Fruit fly (Drosophila melanogaster) whole organism, embryonic: ENCODE data around the gene CG14971.

ENCODE experiments used
- CG14014 ChIP-seq: fragments of 200-800 bp; sonication (Bioruptor generic); IDR thresholded peaks from 2 replicates; pipeline ENCODE4 v1.3.6; 2022; ENCODE audit warnings: missing biosample characterization, missing genetic modification characterization
- CG15601 ChIP-seq: fragments of 200-800 bp; sonication (Bioruptor generic); optimal IDR thresholded peaks from 3 replicates; lab custom pipeline; 2019; ENCODE audit warnings: missing biosample characterization, mild to moderate bottlenecking, missing genetic modification characterization, moderate library complexity
- CG1792 ChIP-seq: fragments of 200-800 bp; sonication (Bioruptor generic); optimal IDR thresholded peaks from 2 replicates; lab custom pipeline; 2016; ENCODE audit warnings: missing biosample characterization, missing genetic modification characterization
- CG7987 ChIP-seq: fragments of 200-800 bp; sonication (Bioruptor generic); optimal IDR thresholded peaks from 2 replicates; lab custom pipeline; 2018; ENCODE audit warnings: missing biosample characterization, mild to moderate bottlenecking, missing genetic modification characterization, moderate library complexity
- Doc2 ChIP-seq: fragments of 200-800 bp; sonication (Bioruptor generic); IDR thresholded peaks from 2 replicates; pipeline ENCODE4 v1.3.6; 2022; ENCODE audit warnings: missing biosample characterization, missing genetic modification characterization
- Hey ChIP-seq: fragments of 200-800 bp; sonication (Bioruptor generic); optimal IDR thresholded peaks from 3 replicates; lab custom pipeline; 2018; ENCODE audit warnings: missing biosample characterization, mild to moderate bottlenecking, missing genetic modification characterization
- Sin3A ChIP-seq: fragments of >200 bp; optimal IDR thresholded peaks from 2 replicates; lab custom pipeline; 2018
- Tbp ChIP-seq: fragments of >200 bp; optimal IDR thresholded peaks from 2 replicates; lab custom pipeline; 2018; ENCODE audit warnings: missing biosample characterization, missing genetic modification characterization
- h ChIP-seq: fragments of >200 bp; optimal IDR thresholded peaks from 2 replicates; lab custom pipeline; 2017
- nau ChIP-seq: fragments of 200-800 bp; sonication (Bioruptor generic); optimal IDR thresholded peaks from 3 replicates; lab custom pipeline; 2017; ENCODE audit warnings: missing biosample characterization, mild to moderate bottlenecking, missing genetic modification characterization, missing genetic modification reagents
- rib ChIP-seq: fragments of 200-800 bp; sonication (Bioruptor generic); IDR thresholded peaks from 2 replicates; pipeline ENCODE4 v1.3.6; 2022; ENCODE audit warnings: missing biosample characterization, missing genetic modification characterization
- stwl ChIP-seq: fragments of 200-800 bp; sonication (Bioruptor generic); optimal IDR thresholded peaks from 3 replicates; lab custom pipeline; 2018; ENCODE audit warnings: missing biosample characterization, mild to moderate bottlenecking, missing genetic modification characterization, moderate library complexity
- tio ChIP-seq: fragments of 200-800 bp; sonication (Bioruptor generic); optimal IDR thresholded peaks from 2 replicates; lab custom pipeline; 2017; ENCODE audit warnings: missing biosample characterization, missing genetic modification characterization, inconsistent platforms
- toy ChIP-seq: fragments of 200-800 bp; sonication (Bioruptor generic); IDR thresholded peaks from 2 replicates; pipeline ENCODE4 v1.3.6; 2022; ENCODE audit warnings: missing biosample characterization, missing genetic modification characterization

- TF ChIP-seq CG15601 (no peak), CG7987 (no peak), CG1792 (GFP tag; lab: Kevin White, UChicago) (no peak), Sin3A (lab: Kevin White, UChicago) (no peak), tio (no peak), toy (GFP tag; lab: Robert Waterston, UW) (no peak), Tbp (no peak), Doc2 (no peak), h (lab: Kevin White, UChicago) (no peak), Hey (no peak), CG14014 (GFP tag; lab: Robert Waterston, UW) (no peak), rib (no peak), nau (GFP tag; lab: Kevin White, UChicago) (no peak), stwl (no peak)
Measured at dm6 chr3L:3454430-3454829, 16.7 kb downstream of the CG14971 start.
